Worm (Caenorhabditis elegans) whole organism, L4 larva: ENCODE results near the gene irld-24.

Source experiments
- R02D3.7 ChIP-seq: fragments of 150-350 bp; sonication (generic microtip); optimal IDR thresholded peaks from 3 replicates; lab custom pipeline; 2014; ENCODE audit warnings: missing biosample characterization, missing genetic modification characterization
- Y5F2A.4 ChIP-seq: fragments of 200-800 bp; sonication (Bioruptor generic); optimal IDR thresholded peaks from 2 replicates; lab custom pipeline; 2018; ENCODE audit warnings: mild to moderate bottlenecking, missing genetic modification characterization, missing compliant biosample characterization
- arid-1 ChIP-seq: fragments of 200-800 bp; sonication (Bioruptor generic); conservative IDR thresholded peaks from 2 replicates; pipeline ENCODE4 v1.3.6; 2022; ENCODE audit warnings: missing genetic modification reagents, missing genetic modification characterization, missing compliant biosample characterization
- hlh-30 ChIP-seq: sonication (generic microtip); optimal IDR thresholded peaks from 2 replicates; lab custom pipeline; 2017; ENCODE audit warnings: antibody characterized with exemption, mild to moderate bottlenecking, missing genetic modification characterization, missing compliant biosample characterization; ENCODE audit not compliant: insufficient read depth
- lim-7 ChIP-seq: fragments of 200-800 bp; sonication (Bioruptor generic); IDR thresholded peaks from 2 replicates; pipeline ENCODE4 v1.3.6; 2022; ENCODE audit warnings: missing genetic modification characterization, missing compliant biosample characterization
- lin-13 ChIP-seq: fragments of 150-350 bp; optimal IDR thresholded peaks from 2 replicates; lab custom pipeline; 2014; ENCODE audit warnings: missing biosample characterization, missing genetic modification reagents, missing genetic modification characterization
- lir-3 ChIP-seq: sonication (generic microtip); optimal IDR thresholded peaks from 2 replicates; lab custom pipeline; 2016; ENCODE audit warnings: mild to moderate bottlenecking, missing genetic modification characterization, missing compliant biosample characterization
- nhr-237 ChIP-seq: sonication (generic microtip); optimal IDR thresholded peaks from 2 replicates; lab custom pipeline; 2017; ENCODE audit warnings: missing biosample characterization, missing genetic modification characterization
- nhr-28 ChIP-seq: fragments of 150-350 bp; optimal IDR thresholded peaks from 2 replicates; lab custom pipeline; 2014; ENCODE audit warnings: missing biosample characterization, missing genetic modification characterization
- nhr-76 ChIP-seq: fragments of 150-350 bp; optimal IDR thresholded peaks from 2 replicates; lab custom pipeline; 2014; ENCODE audit warnings: missing biosample characterization, missing genetic modification characterization
- skn-1 ChIP-seq: fragments of 150-350 bp; optimal IDR thresholded peaks from 2 replicates; lab custom pipeline; 2014; ENCODE audit warnings: missing biosample characterization, missing genetic modification characterization
- snpc-1.2 ChIP-seq: fragments of 200-800 bp; sonication (Bioruptor generic); IDR thresholded peaks from 2 replicates; pipeline ENCODE4 v1.3.6; 2022; ENCODE audit warnings: missing genetic modification reagents, missing genetic modification characterization, missing compliant biosample characterization
- spr-1 ChIP-seq: sonication (generic microtip); optimal IDR thresholded peaks from 2 replicates; lab custom pipeline; 2016; ENCODE audit warnings: mild to moderate bottlenecking, missing genetic modification characterization, missing compliant biosample characterization
- unc-39 ChIP-seq: sonication (generic microtip); optimal IDR thresholded peaks from 2 replicates; lab custom pipeline; 2017; ENCODE audit warnings: missing biosample characterization, missing genetic modification characterization

ce11 chrX:14012417-14012816 is 26.0 kb downstream of the irld-24 start, which contains the start of gene tbc-19:
- no peak for TF ChIP-seq spr-1 (tag; lab: Kevin White, UChicago)
- no peak for TF ChIP-seq R02D3.7 (tag; lab: Kevin White, UChicago)
- TF ChIP-seq nhr-76 (tag; lab: Kevin White, UChicago) = no peak
- TF ChIP-seq lin-13 (GFP tag; lab: Kevin White, UChicago) = no peak
- TF ChIP-seq nhr-237 (tag; lab: Kevin White, UChicago) = no peak
- no peak for TF ChIP-seq skn-1 (tag; lab: Kevin White, UChicago)
- TF ChIP-seq lim-7 = no peak
- TF ChIP-seq nhr-28 = no peak
- TF ChIP-seq hlh-30 (tag; lab: Kevin White, UChicago) = no peak
- no peak for TF ChIP-seq unc-39 (tag; lab: Kevin White, UChicago)
- TF ChIP-seq Y5F2A.4 (GFP tag; lab: Kevin White, UChicago) = no peak
- TF ChIP-seq arid-1 = no peak
- TF ChIP-seq lir-3 (tag; lab: Kevin White, UChicago) = no peak
- TF ChIP-seq snpc-1.2 (GFP tag; lab: Robert Waterston, UW) = no peak
